Worm (Caenorhabditis elegans) whole organism, young adult: ENCODE measurements around the gene sulp-4.
A peak's percentile ranks its signal among the peaks of the same experiment; 100 is the strongest.

Experiments
- F49E8.2 ChIP-seq: sonication (generic microtip); optimal IDR thresholded peaks from 3 replicates; lab custom pipeline; 2017; ENCODE audit warnings: missing genetic modification characterization, mild to moderate bottlenecking, missing compliant biosample characterization, antibody characterized with exemption, moderate library complexity; ENCODE audit not compliant: insufficient read depth
- K12H6.12 ChIP-seq: fragments of 200-800 bp; sonication (Bioruptor generic); optimal IDR thresholded peaks from 2 replicates; lab custom pipeline; 2018; ENCODE audit warnings: mild to moderate bottlenecking, missing genetic modification characterization, missing compliant biosample characterization
- Y95B8A.8 ChIP-seq: fragments of 200-800 bp; sonication (Bioruptor generic); IDR thresholded peaks from 2 replicates; pipeline ENCODE4 v1.3.6; 2022; ENCODE audit warnings: missing genetic modification reagents, missing genetic modification characterization, missing compliant biosample characterization
- attf-5 ChIP-seq: fragments of 200-800 bp; sonication (Bioruptor generic); optimal IDR thresholded peaks from 2 replicates; lab custom pipeline; 2018; ENCODE audit warnings: mild to moderate bottlenecking, missing genetic modification characterization, missing compliant biosample characterization
- lsl-1 ChIP-seq: fragments of 200-800 bp; sonication (Bioruptor generic); optimal IDR thresholded peaks from 2 replicates; lab custom pipeline; 2018; ENCODE audit warnings: mild to moderate bottlenecking, missing genetic modification characterization, moderate library complexity, missing compliant biosample characterization
- rpc-1 ChIP-seq, 2 experiments: fragments of 150-350 bp in 1 of 2; sonication (generic microtip) in 1 of 2; optimal IDR thresholded peaks; 2 replicates each; lab custom pipeline; 2014 to 2018; ENCODE audit warnings: missing biosample characterization in 1 of 2, missing genetic modification characterization in 1 of 2, missing genetic modification reagents in 1 of 2, missing genotype in 1 of 2
- zim-3 ChIP-seq: sonication (generic microtip); optimal IDR thresholded peaks from 2 replicates; lab custom pipeline; 2017; ENCODE audit warnings: mild to moderate bottlenecking, missing genetic modification characterization, moderate library complexity, missing compliant biosample characterization
- ztf-22 ChIP-seq: fragments of 200-800 bp; sonication (Bioruptor generic); optimal IDR thresholded peaks from 2 replicates; lab custom pipeline; 2018; ENCODE audit warnings: mild to moderate bottlenecking, missing genetic modification characterization, moderate library complexity, missing compliant biosample characterization

DNA sequence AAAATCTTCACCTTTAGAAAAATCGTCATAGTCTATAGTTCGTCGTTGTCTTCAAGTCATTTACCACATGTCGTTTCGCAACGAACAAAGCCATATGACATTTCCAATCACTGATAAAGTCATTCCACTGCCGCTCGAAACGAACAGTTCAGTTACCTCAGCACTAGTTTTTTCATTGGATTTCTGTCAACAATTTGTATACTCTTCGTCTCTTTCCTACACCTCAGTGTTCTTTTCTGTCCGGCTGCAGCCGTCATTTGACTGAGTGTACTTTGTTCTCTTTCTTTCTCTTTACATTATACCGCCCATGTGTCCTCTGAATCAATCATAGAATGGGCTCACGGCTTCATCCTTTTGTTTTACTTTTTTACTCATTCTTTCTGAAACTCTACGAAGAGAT is 46.1 kb downstream of the sulp-4 start:
- no peak for TF ChIP-seq ztf-22
- no peak for TF ChIP-seq zim-3
- TF ChIP-seq F49E8.2 (tag; lab: Kevin White, UChicago), result no peak
- TF ChIP-seq Y95B8A.8, result no peak
- no peak for TF ChIP-seq rpc-1 (optimal IDR thresholded peaks at IDR 0.05; lab: Kevin White, UChicago)
- no peak for TF ChIP-seq rpc-1 (tag; optimal IDR thresholded peaks at IDR 0.05; lab: Kevin White, UChicago)
- peak; percentile 56 for TF ChIP-seq K12H6.12 (tag; lab: Kevin White, UChicago)
- TF ChIP-seq lsl-1 (GFP tag; lab: Kevin White, UChicago), result no peak
- peak; percentile 40 for TF ChIP-seq attf-5 (GFP tag; lab: Kevin White, UChicago)
